Worm (Caenorhabditis elegans): ENCODE data around the gene ZK6.6.

DNA sequence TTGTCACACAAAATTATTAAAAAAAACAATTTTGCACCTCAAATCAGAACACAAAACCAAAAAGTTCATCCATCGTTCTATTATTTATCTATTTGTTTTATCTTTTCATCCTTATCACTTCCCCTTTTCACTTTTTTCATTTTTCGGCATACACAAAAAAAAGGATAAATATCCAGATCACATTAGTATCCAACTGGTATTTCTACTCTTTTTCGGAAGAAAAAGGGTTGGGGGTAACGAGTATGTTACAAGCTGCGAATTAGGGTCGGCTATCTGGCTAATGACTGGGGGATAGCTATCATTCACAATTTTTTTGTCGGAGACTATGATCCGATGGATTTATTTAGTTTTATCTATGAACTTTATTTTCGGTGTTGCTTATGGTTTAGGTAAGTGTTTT, 18.5 kb upstream of the ZK6.6 start, which contains the start of gene mltn-7:
- TF ChIP-seq blmp-1 (tag; optimal IDR thresholded peaks at IDR 0.05): no peak
- TF ChIP-seq nhr-237 (tag; optimal IDR thresholded peaks at IDR 0.05): no peak
- TF ChIP-seq lin-32 (GFP tag; optimal IDR thresholded peaks at IDR 0.05): no peak
- no peak for TF ChIP-seq elt-1 (tag; optimal IDR thresholded peaks at IDR 0.05; ENCODE audit: borderline replicate concordance, insufficient read depth)
- TF ChIP-seq ztf-11 (tag; optimal IDR thresholded peaks at IDR 0.05): no peak

Data from whole organism, mixed stage, embryonic.